1 fruit fly cellular context compared by ENCODE assay signal in the genomic region with DNA sequence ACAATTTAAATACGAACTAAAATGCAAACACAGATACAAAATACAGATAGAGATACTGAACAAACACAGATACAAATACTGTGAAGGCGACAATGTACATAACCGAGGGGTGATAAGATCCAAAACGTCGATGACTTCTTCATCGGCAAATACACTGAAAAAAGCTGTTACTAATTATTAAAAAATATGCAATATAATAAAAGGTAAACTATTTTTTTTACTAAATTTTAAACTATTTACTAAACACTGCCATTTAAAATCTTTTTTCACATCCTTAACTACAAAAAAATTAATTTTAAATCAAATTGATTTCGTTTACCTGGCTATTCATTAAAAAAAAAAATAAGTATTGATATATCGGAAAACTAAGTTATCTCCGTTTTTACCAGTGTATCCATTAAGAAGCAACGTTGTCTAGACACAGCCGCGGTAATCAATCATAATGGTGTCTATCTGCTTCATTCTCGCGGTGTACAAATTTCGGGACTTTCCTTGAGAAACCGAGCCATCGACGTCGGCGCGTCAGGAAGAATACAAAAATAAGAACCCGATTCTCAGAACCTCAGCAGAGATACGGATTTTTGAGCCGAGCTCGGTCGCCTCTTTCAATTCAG.
TF ChIP-seq lines count a peak whose summit lies in the region.

No protein-coding gene starts in this region.

TF ChIP-seq in whole organism, embryonic, 481 proteins besides CTCF, POLR2A, EP300 and RAD21 (continued from another document and continues in another):
- TF ChIP-seq CG16813 (GFP tag; IDR thresholded peaks at IDR 0.05; lab: Robert Waterston, UW; ENCODE audit: partially characterized antibody): no peak
- peak; percentile 26 for TF ChIP-seq jumu (GFP tag; optimal IDR thresholded peaks at IDR 0.05; lab: Kevin White, UChicago)
- TF ChIP-seq sisA (GFP tag; IDR thresholded peaks at IDR 0.05; lab: Robert Waterston, UW): peak; percentile 23; the same call in 1 of the 2 replicates
- no peak for TF ChIP-seq prd (optimal IDR thresholded peaks at IDR 0.05; lab: Kevin White, UChicago)
- peak; percentile 89 for TF ChIP-seq prd (GFP tag; IDR thresholded peaks at IDR 0.05; lab: Robert Waterston, UW)
- no peak for TF ChIP-seq CG2120 (GFP tag; optimal IDR thresholded peaks at IDR 0.05; lab: Kevin White, UChicago)
- TF ChIP-seq CG9609 (GFP tag; optimal IDR thresholded peaks at IDR 0.05; lab: Kevin White, UChicago): peak; percentile 33
- TF ChIP-seq Nf-YB (GFP tag; optimal IDR thresholded peaks at IDR 0.05; lab: Kevin White, UChicago): peak; percentile 82
- TF ChIP-seq Ssrp (tag; optimal IDR thresholded peaks at IDR 0.05; lab: Kevin White, UChicago): peak; percentile 95
- TF ChIP-seq zfh2 (GFP tag; optimal IDR thresholded peaks at IDR 0.05; lab: Kevin White, UChicago): no peak
- no peak for TF ChIP-seq da (GFP tag; optimal IDR thresholded peaks at IDR 0.05; lab: Kevin White, UChicago)
- TF ChIP-seq CG12769 (tag; optimal IDR thresholded peaks at IDR 0.05; lab: Kevin White, UChicago): no peak
- no peak for TF ChIP-seq CG17612 (GFP tag; IDR thresholded peaks at IDR 0.05; lab: Robert Waterston, UW)
- TF ChIP-seq tx (GFP tag; optimal IDR thresholded peaks at IDR 0.05; lab: Kevin White, UChicago): no peak
- TF ChIP-seq ash1 (GFP tag; optimal IDR thresholded peaks at IDR 0.05; lab: Kevin White, UChicago): no peak
- TF ChIP-seq chif (GFP tag; optimal IDR thresholded peaks at IDR 0.05; lab: Kevin White, UChicago): peak; percentile 9 to 82
- TF ChIP-seq CG6689 (GFP tag; IDR thresholded peaks at IDR 0.05; lab: Robert Waterston, UW): peak; percentile 86
- TF ChIP-seq Optix (GFP tag; IDR thresholded peaks at IDR 0.05; lab: Robert Waterston, UW): no peak
- TF ChIP-seq insv (GFP tag; optimal IDR thresholded peaks at IDR 0.05; lab: Kevin White, UChicago): peak in 1 of 2 experiments; percentile 31
- TF ChIP-seq CG3726 (GFP tag; IDR thresholded peaks at IDR 0.05; lab: Robert Waterston, UW): no peak; the same call in 2 of the 3 replicates
- TF ChIP-seq dmrt11E (tag; optimal IDR thresholded peaks at IDR 0.05; lab: Kevin White, UChicago): peak; percentile 99
- peak; percentile 67 for TF ChIP-seq Deaf1 (tag; optimal IDR thresholded peaks at IDR 0.05; lab: Kevin White, UChicago)
- TF ChIP-seq CG32532 (GFP tag; IDR thresholded peaks at IDR 0.05; lab: Robert Waterston, UW): 0 out of 2 replicates have a peak, but pooled peaks have one; percentile 38
- TF ChIP-seq CG11723 (GFP tag; optimal IDR thresholded peaks at IDR 0.05; lab: Kevin White, UChicago): peak; percentile 50
- 0 out of 2 replicates have a peak, but pooled peaks have one; percentile 16 for TF ChIP-seq CG4360 (GFP tag; IDR thresholded peaks at IDR 0.05; lab: Robert Waterston, UW)
- peak; percentile 86 for TF ChIP-seq Hr3 (GFP tag; optimal IDR thresholded peaks at IDR 0.05; lab: Kevin White, UChicago)
- TF ChIP-seq cg (GFP tag; optimal IDR thresholded peaks at IDR 0.05; lab: Kevin White, UChicago): peak; percentile 64
- peak; percentile 59 for TF ChIP-seq tap (tag; optimal IDR thresholded peaks at IDR 0.05; lab: Kevin White, UChicago)
- no peak; the same call in 1 of the 2 replicates for TF ChIP-seq Ravus (GFP tag; IDR thresholded peaks at IDR 0.05; lab: Robert Waterston, UW)
- peak; percentile 92 for TF ChIP-seq D19A (tag; optimal IDR thresholded peaks at IDR 0.05; lab: Kevin White, UChicago)
- peak; percentile 61 for TF ChIP-seq Camta (GFP tag; optimal IDR thresholded peaks at IDR 0.05; lab: Kevin White, UChicago)
- peak; percentile 54 for TF ChIP-seq ssp (GFP tag; IDR thresholded peaks at IDR 0.05; lab: Robert Waterston, UW)
- peak; percentile 78 for TF ChIP-seq CG2116 (GFP tag; optimal IDR thresholded peaks at IDR 0.05; lab: Kevin White, UChicago)
- TF ChIP-seq dpn (GFP tag; optimal IDR thresholded peaks at IDR 0.05; lab: Kevin White, UChicago): peak in 1 of 2 experiments; percentile 71
- peak; percentile 73 for TF ChIP-seq Ptx1 (GFP tag; IDR thresholded peaks at IDR 0.05; lab: Robert Waterston, UW)
- no peak for TF ChIP-seq Dfd (GFP tag; optimal IDR thresholded peaks at IDR 0.05; lab: Kevin White, UChicago)
- TF ChIP-seq kah (GFP tag; optimal IDR thresholded peaks at IDR 0.05; lab: Kevin White, UChicago): peak; percentile 31
- TF ChIP-seq Bdp1 (GFP tag; optimal IDR thresholded peaks at IDR 0.05; lab: Kevin White, UChicago): peak; percentile 30
- TF ChIP-seq Elba2 (GFP tag; optimal IDR thresholded peaks at IDR 0.05; lab: Kevin White, UChicago): peak; percentile 73
- TF ChIP-seq Mes4 (GFP tag; optimal IDR thresholded peaks at IDR 0.05; lab: Kevin White, UChicago): peak; percentile 58
- peak; percentile 75 for TF ChIP-seq CG17385 (GFP tag; optimal IDR thresholded peaks at IDR 0.05; lab: Kevin White, UChicago)
- peak; percentile 69 for TF ChIP-seq CG1603 (tag; optimal IDR thresholded peaks at IDR 0.05; lab: Kevin White, UChicago)
- peak; percentile 90 for TF ChIP-seq CG2202 (tag; optimal IDR thresholded peaks at IDR 0.05; lab: Kevin White, UChicago)
- no peak for TF ChIP-seq CG31388 (GFP tag; optimal IDR thresholded peaks at IDR 0.05; lab: Kevin White, UChicago)
- peak; percentile 42 for TF ChIP-seq CG5180 (GFP tag; optimal IDR thresholded peaks at IDR 0.05; lab: Kevin White, UChicago)
- peak; percentile 56 for TF ChIP-seq CG31224 (GFP tag; IDR thresholded peaks at IDR 0.05; lab: Robert Waterston, UW)
- TF ChIP-seq CG7372 (GFP tag; IDR thresholded peaks at IDR 0.05; lab: Robert Waterston, UW): no peak; the same call in 1 of the 2 replicates
- peak; percentile 79; the same call in 1 of the 2 replicates for TF ChIP-seq CG10959 (GFP tag; IDR thresholded peaks at IDR 0.05; lab: Robert Waterston, UW)
- TF ChIP-seq fu2 (GFP tag; optimal IDR thresholded peaks at IDR 0.05; lab: Kevin White, UChicago): no peak
- no peak for TF ChIP-seq crc (GFP tag; optimal IDR thresholded peaks at IDR 0.05; lab: Kevin White, UChicago)
- peak; percentile 55 for TF ChIP-seq Fer3 (tag; optimal IDR thresholded peaks at IDR 0.05; lab: Kevin White, UChicago)
- 0 out of 2 replicates have a peak, but pooled peaks have one; percentile 22 for TF ChIP-seq danr (GFP tag; IDR thresholded peaks at IDR 0.05; lab: Robert Waterston, UW)
- TF ChIP-seq Asciz (GFP tag; optimal IDR thresholded peaks at IDR 0.05; lab: Kevin White, UChicago): peak; percentile 70
- TF ChIP-seq MESR4 (GFP tag; optimal IDR thresholded peaks at IDR 0.05; lab: Kevin White, UChicago): no peak
- TF ChIP-seq bab2 (GFP tag; optimal IDR thresholded peaks at IDR 0.05; lab: Kevin White, UChicago): peak; percentile 57
- TF ChIP-seq ab (GFP tag; optimal IDR thresholded peaks at IDR 0.05; lab: Kevin White, UChicago): no peak
- TF ChIP-seq wdn (GFP tag; IDR thresholded peaks at IDR 0.05; lab: Robert Waterston, UW): no peak
- TF ChIP-seq exex (tag; optimal IDR thresholded peaks at IDR 0.05; lab: Kevin White, UChicago): peak; percentile 9
- no peak for TF ChIP-seq Dref (GFP tag; IDR thresholded peaks at IDR 0.05; lab: Robert Waterston, UW)
- TF ChIP-seq Trl (optimal IDR thresholded peaks at IDR 0.05; lab: Kevin White, UChicago): no peak
- peak; percentile 70 for TF ChIP-seq Trl (GFP tag; optimal IDR thresholded peaks at IDR 0.05; lab: Kevin White, UChicago)
- no peak for TF ChIP-seq Fer2 (tag; optimal IDR thresholded peaks at IDR 0.05; lab: Kevin White, UChicago)
- TF ChIP-seq CG3281 (GFP tag; optimal IDR thresholded peaks at IDR 0.05; lab: Kevin White, UChicago): peak; percentile 22
- TF ChIP-seq CG17568 (GFP tag; optimal IDR thresholded peaks at IDR 0.05; lab: Kevin White, UChicago): peak; percentile 65
- peak; percentile 61 for TF ChIP-seq CG12299 (tag; optimal IDR thresholded peaks at IDR 0.05; lab: Kevin White, UChicago)
- TF ChIP-seq CG15601 (tag; optimal IDR thresholded peaks at IDR 0.05; lab: Kevin White, UChicago): peak; percentile 92
- peak; percentile 97 for TF ChIP-seq fd102C (GFP tag; optimal IDR thresholded peaks at IDR 0.05; lab: Kevin White, UChicago)
- no peak for TF ChIP-seq Hey (tag; optimal IDR thresholded peaks at IDR 0.05; lab: Kevin White, UChicago)
- peak; percentile 49 for TF ChIP-seq kni (GFP tag; optimal IDR thresholded peaks at IDR 0.05; lab: Kevin White, UChicago)
- no peak for TF ChIP-seq Sin3A (optimal IDR thresholded peaks at IDR 0.05; lab: Kevin White, UChicago)
- TF ChIP-seq cato (GFP tag; optimal IDR thresholded peaks at IDR 0.05; lab: Kevin White, UChicago; ENCODE audit: borderline replicate concordance): peak; percentile 63
- TF ChIP-seq CG42726 (GFP tag; IDR thresholded peaks at IDR 0.05; lab: Robert Waterston, UW; ENCODE audit: partially characterized antibody): no peak
- TF ChIP-seq fd64A (GFP tag; optimal IDR thresholded peaks at IDR 0.05; lab: Kevin White, UChicago): peak; percentile 7
- peak; percentile 60 for TF ChIP-seq CG10431 (GFP tag; optimal IDR thresholded peaks at IDR 0.05; lab: Kevin White, UChicago)
- peak; percentile 95 for TF ChIP-seq CG7556 (GFP tag; optimal IDR thresholded peaks at IDR 0.05; lab: Kevin White, UChicago)
- TF ChIP-seq CG11560 (tag; IDR thresholded peaks at IDR 0.05; lab: Robert Waterston, UW): no peak; the same call in 2 of the 3 replicates
- TF ChIP-seq slp2 (GFP tag; optimal IDR thresholded peaks at IDR 0.05; lab: Kevin White, UChicago): peak; percentile 31
- peak; percentile 70; the same call in 2 of the 3 replicates for TF ChIP-seq tgo (GFP tag; IDR thresholded peaks at IDR 0.05; lab: Robert Waterston, UW)
- no peak for TF ChIP-seq pb (GFP tag; optimal IDR thresholded peaks at IDR 0.05; lab: Kevin White, UChicago)
- TF ChIP-seq ind (GFP tag; optimal IDR thresholded peaks at IDR 0.05; lab: Kevin White, UChicago): peak; percentile 53
- no peak for TF ChIP-seq CG9932 (GFP tag; IDR thresholded peaks at IDR 0.05; lab: Robert Waterston, UW)
- peak; percentile 65 for TF ChIP-seq CG15011 (GFP tag; optimal IDR thresholded peaks at IDR 0.05; lab: Kevin White, UChicago)
- no peak for TF ChIP-seq pho (GFP tag; optimal IDR thresholded peaks at IDR 0.05; lab: Kevin White, UChicago)
- peak; percentile 5 for TF ChIP-seq D19B (GFP tag; optimal IDR thresholded peaks at IDR 0.05; lab: Kevin White, UChicago)
- TF ChIP-seq nmo (GFP tag; optimal IDR thresholded peaks at IDR 0.05; lab: Kevin White, UChicago): peak; percentile 98
- no peak for TF ChIP-seq Fer1 (GFP tag; optimal IDR thresholded peaks at IDR 0.05; lab: Kevin White, UChicago)
- no peak for TF ChIP-seq sob (GFP tag; IDR thresholded peaks at IDR 0.05; lab: Robert Waterston, UW)
- peak; percentile 84 for TF ChIP-seq CG2875 (GFP tag; optimal IDR thresholded peaks at IDR 0.05; lab: Kevin White, UChicago)
- TF ChIP-seq inv (GFP tag; IDR thresholded peaks at IDR 0.05; lab: Robert Waterston, UW; ENCODE audit: partially characterized antibody): no peak
- peak; percentile 82 for TF ChIP-seq psq (GFP tag; optimal IDR thresholded peaks at IDR 0.05; lab: Kevin White, UChicago)
- peak; percentile 82 for TF ChIP-seq CG12104 (GFP tag; optimal IDR thresholded peaks at IDR 0.05; lab: Kevin White, UChicago)
- no peak for TF ChIP-seq repo (GFP tag; optimal IDR thresholded peaks at IDR 0.05; lab: Kevin White, UChicago)
- TF ChIP-seq CG4730 (GFP tag; IDR thresholded peaks at IDR 0.05; lab: Robert Waterston, UW): peak; percentile 58
- TF ChIP-seq tna (GFP tag; IDR thresholded peaks at IDR 0.05; lab: Robert Waterston, UW; ENCODE audit: partially characterized antibody): no peak
- TF ChIP-seq org-1 (GFP tag; optimal IDR thresholded peaks at IDR 0.05; lab: Kevin White, UChicago): peak; percentile 77
- TF ChIP-seq corto (GFP tag; optimal IDR thresholded peaks at IDR 0.05; lab: Kevin White, UChicago): no peak
- peak; percentile 31 for TF ChIP-seq CG16863 (GFP tag; optimal IDR thresholded peaks at IDR 0.05; lab: Kevin White, UChicago)
- TF ChIP-seq CG6813 (GFP tag; optimal IDR thresholded peaks at IDR 0.05; lab: Kevin White, UChicago): peak; percentile 76
- TF ChIP-seq odd (GFP tag; optimal IDR thresholded peaks at IDR 0.05; lab: Kevin White, UChicago): peak; percentile 80
- TF ChIP-seq CG14667 (GFP tag; IDR thresholded peaks at IDR 0.05; lab: Robert Waterston, UW): peak; percentile 68
- TF ChIP-seq Side (GFP tag; optimal IDR thresholded peaks at IDR 0.05; lab: Kevin White, UChicago): peak; percentile 17
- TF ChIP-seq chn (GFP tag; optimal IDR thresholded peaks at IDR 0.05; lab: Kevin White, UChicago): peak; percentile 59
- TF ChIP-seq Adf1 (GFP tag; IDR thresholded peaks at IDR 0.05; lab: Robert Waterston, UW): no peak
- peak; percentile 89 for TF ChIP-seq CG4820 (GFP tag; optimal IDR thresholded peaks at IDR 0.05; lab: Kevin White, UChicago)
- peak; percentile 98 for TF ChIP-seq CG2712 (tag; optimal IDR thresholded peaks at IDR 0.05; lab: Kevin White, UChicago)
- peak; percentile 26 for TF ChIP-seq CG13296 (GFP tag; optimal IDR thresholded peaks at IDR 0.05; lab: Kevin White, UChicago)
- peak; percentile 82 for TF ChIP-seq CG30403 (GFP tag; optimal IDR thresholded peaks at IDR 0.05; lab: Kevin White, UChicago)
- TF ChIP-seq CoRest (tag; optimal IDR thresholded peaks at IDR 0.05; lab: Kevin White, UChicago): peak; percentile 95
- TF ChIP-seq ap (GFP tag; IDR thresholded peaks at IDR 0.05; lab: Robert Waterston, UW): 0 out of 2 replicates have a peak, but pooled peaks have one; percentile 9
- no peak for TF ChIP-seq slou (GFP tag; optimal IDR thresholded peaks at IDR 0.05; lab: Kevin White, UChicago)
- peak; percentile 73 for TF ChIP-seq Hsf (GFP tag; optimal IDR thresholded peaks at IDR 0.05; lab: Kevin White, UChicago)
- TF ChIP-seq CG4854 (GFP tag; optimal IDR thresholded peaks at IDR 0.05; lab: Kevin White, UChicago): peak; percentile 20
- no peak; the same call in none of the 2 replicates for TF ChIP-seq E2f2 (GFP tag; IDR thresholded peaks at IDR 0.05; lab: Robert Waterston, UW)
- no peak for TF ChIP-seq CG6765 (GFP tag; optimal IDR thresholded peaks at IDR 0.05; lab: Kevin White, UChicago)
- peak; percentile 90 for TF ChIP-seq CG13424 (tag; optimal IDR thresholded peaks at IDR 0.05; lab: Kevin White, UChicago)
- TF ChIP-seq CG8944 (GFP tag; optimal IDR thresholded peaks at IDR 0.05; lab: Kevin White, UChicago): peak; percentile 4
- TF ChIP-seq CG12942 (GFP tag; optimal IDR thresholded peaks at IDR 0.05; lab: Kevin White, UChicago): peak; percentile 55
- peak; percentile 63 for TF ChIP-seq CG18599 (GFP tag; optimal IDR thresholded peaks at IDR 0.05; lab: Kevin White, UChicago)
- no peak for TF ChIP-seq emc (GFP tag; optimal IDR thresholded peaks at IDR 0.05; lab: Kevin White, UChicago)
- TF ChIP-seq Dad (GFP tag; optimal IDR thresholded peaks at IDR 0.05; lab: Kevin White, UChicago): peak; percentile 15
- peak; percentile 95 for TF ChIP-seq trem (tag; optimal IDR thresholded peaks at IDR 0.05; lab: Kevin White, UChicago)
- no peak for TF ChIP-seq CG9876 (GFP tag; optimal IDR thresholded peaks at IDR 0.05; lab: Kevin White, UChicago)
- no peak for TF ChIP-seq dati (GFP tag; IDR thresholded peaks at IDR 0.05; lab: Robert Waterston, UW)
